Worm (Caenorhabditis elegans) whole organism, mixed stage, embryonic: ENCODE measurements around the gene T13F3.4.

ENCODE experiments used
- M03D4.4 ChIP-seq: sonication (generic microtip); optimal IDR thresholded peaks from 2 replicates; lab custom pipeline; 2017; ENCODE audit warnings: mild to moderate bottlenecking, missing genetic modification characterization, missing compliant biosample characterization
- bed-3 ChIP-seq: fragments of 200-800 bp; sonication (Bioruptor generic); optimal IDR thresholded peaks from 3 replicates; lab custom pipeline; 2018; ENCODE audit warnings: mild to moderate bottlenecking, missing genetic modification characterization, moderate library complexity, missing compliant biosample characterization
- blmp-1 ChIP-seq: fragments of 150-350 bp; optimal IDR thresholded peaks from 2 replicates; lab custom pipeline; 2014; ENCODE audit warnings: missing biosample characterization, missing genetic modification characterization
- ceh-39 ChIP-seq: fragments of 150-350 bp; optimal IDR thresholded peaks from 2 replicates; lab custom pipeline; 2014; ENCODE audit warnings: missing biosample characterization, missing genetic modification characterization
- ceh-43 ChIP-seq: fragments of 200-800 bp; sonication (Bioruptor generic); optimal IDR thresholded peaks from 2 replicates; lab custom pipeline; 2018; ENCODE audit warnings: mild to moderate bottlenecking, missing genetic modification characterization, moderate library complexity, missing compliant biosample characterization
- ceh-83 ChIP-seq: fragments of 200-800 bp; sonication (Bioruptor generic); optimal IDR thresholded peaks from 2 replicates; lab custom pipeline; 2018; ENCODE audit warnings: mild to moderate bottlenecking, missing genetic modification characterization, missing compliant biosample characterization
- cnd-1 ChIP-seq: fragments of 200-800 bp; sonication (Bioruptor generic); optimal IDR thresholded peaks from 2 replicates; lab custom pipeline; 2018; ENCODE audit warnings: mild to moderate bottlenecking, missing genetic modification characterization, missing compliant biosample characterization
- drap-1 ChIP-seq: fragments of 200-800 bp; sonication (Bioruptor generic); optimal IDR thresholded peaks from 3 replicates; lab custom pipeline; 2018; ENCODE audit warnings: mild to moderate bottlenecking, missing genetic modification characterization, missing compliant biosample characterization
- elt-1 ChIP-seq: sonication (generic microtip); optimal IDR thresholded peaks from 2 replicates; lab custom pipeline; 2017; ENCODE audit warnings: missing genetic modification characterization, mild to moderate bottlenecking, missing compliant biosample characterization, antibody characterized with exemption, moderate library complexity, borderline replicate concordance; ENCODE audit not compliant: insufficient read depth
- flh-1 ChIP-seq: fragments of 200-800 bp; sonication (Bioruptor generic); optimal IDR thresholded peaks from 2 replicates; lab custom pipeline; 2018; ENCODE audit warnings: mild to moderate bottlenecking, missing genetic modification characterization, moderate library complexity, missing compliant biosample characterization
- ham-2 ChIP-seq: fragments of 200-800 bp; sonication (Bioruptor generic); optimal IDR thresholded peaks from 2 replicates; lab custom pipeline; 2018; ENCODE audit warnings: mild to moderate bottlenecking, missing genetic modification characterization, missing compliant biosample characterization
- hlh-1 ChIP-seq: fragments of 150-350 bp; optimal IDR thresholded peaks from 2 replicates; lab custom pipeline; 2014; ENCODE audit warnings: missing biosample characterization, missing genetic modification reagents, missing genetic modification characterization
- lin-13 ChIP-seq: fragments of 150-350 bp; optimal IDR thresholded peaks from 2 replicates; lab custom pipeline; 2014; ENCODE audit warnings: missing biosample characterization, missing genetic modification characterization
- lin-32 ChIP-seq: fragments of 200-800 bp; sonication (Bioruptor generic); optimal IDR thresholded peaks from 2 replicates; lab custom pipeline; 2018; ENCODE audit warnings: mild to moderate bottlenecking, missing genetic modification characterization, missing compliant biosample characterization
- lsy-2 ChIP-seq: fragments of 150-350 bp; optimal IDR thresholded peaks from 2 replicates; lab custom pipeline; 2014; ENCODE audit warnings: missing biosample characterization, missing genetic modification characterization
- mab-5 ChIP-seq: fragments of 150-350 bp; optimal IDR thresholded peaks from 2 replicates; lab custom pipeline; 2014; ENCODE audit warnings: missing biosample characterization, missing genetic modification characterization
- mep-1 ChIP-seq: fragments of 150-350 bp; optimal IDR thresholded peaks from 2 replicates; lab custom pipeline; 2017; ENCODE audit warnings: missing biosample characterization, missing genetic modification reagents, missing genetic modification characterization, inconsistent platforms
- mls-2 ChIP-seq: sonication (generic microtip); optimal IDR thresholded peaks from 2 replicates; lab custom pipeline; 2016; ENCODE audit warnings: mild to moderate bottlenecking, missing genetic modification characterization, moderate library complexity, missing compliant biosample characterization
- nhr-12 ChIP-seq: fragments of 150-350 bp; optimal IDR thresholded peaks from 2 replicates; lab custom pipeline; 2014; ENCODE audit warnings: missing biosample characterization, missing genetic modification characterization
- nhr-2 ChIP-seq: fragments of 150-350 bp; optimal IDR thresholded peaks from 2 replicates; lab custom pipeline; 2014; ENCODE audit warnings: missing biosample characterization, missing genetic modification characterization
- nhr-237 ChIP-seq: fragments of 150-350 bp; optimal IDR thresholded peaks from 2 replicates; lab custom pipeline; 2014; ENCODE audit warnings: missing biosample characterization, missing genetic modification characterization
- nhr-28 ChIP-seq: fragments of 150-350 bp; optimal IDR thresholded peaks from 2 replicates; lab custom pipeline; 2014; ENCODE audit warnings: missing biosample characterization, missing genetic modification characterization
- nhr-76 ChIP-seq: sonication (generic microtip); optimal IDR thresholded peaks from 2 replicates; lab custom pipeline; 2017; ENCODE audit warnings: missing biosample characterization, missing genetic modification characterization
- pha-4 ChIP-seq: fragments of 150-350 bp; optimal IDR thresholded peaks from 2 replicates; lab custom pipeline; 2018; ENCODE audit warnings: missing biosample characterization, missing genetic modification reagents, missing genetic modification characterization
- sem-2 ChIP-seq: fragments of 200-800 bp; sonication (Bioruptor generic); optimal IDR thresholded peaks from 2 replicates; lab custom pipeline; 2018; ENCODE audit warnings: mild to moderate bottlenecking, missing genetic modification characterization, missing compliant biosample characterization
- snpc-4 ChIP-seq: fragments of 150-350 bp; optimal IDR thresholded peaks from 2 replicates; lab custom pipeline; 2014; ENCODE audit warnings: missing biosample characterization, missing genetic modification characterization
- sptf-1 ChIP-seq: sonication (generic microtip); optimal IDR thresholded peaks from 2 replicates; lab custom pipeline; 2017; ENCODE audit warnings: mild to moderate bottlenecking, missing genetic modification characterization, moderate library complexity, missing compliant biosample characterization
- tbx-8 ChIP-seq: fragments of 200-800 bp; sonication (Bioruptor generic); optimal IDR thresholded peaks from 2 replicates; lab custom pipeline; 2018; ENCODE audit warnings: mild to moderate bottlenecking, missing genetic modification characterization, moderate library complexity, missing compliant biosample characterization
- unc-120 ChIP-seq: sonication (generic microtip); optimal IDR thresholded peaks from 2 replicates; lab custom pipeline; 2017; ENCODE audit warnings: missing genetic modification characterization, missing compliant biosample characterization; ENCODE audit not compliant: poor library complexity, severe bottlenecking
- unc-39 ChIP-seq: fragments of 150-350 bp; optimal IDR thresholded peaks from 2 replicates; lab custom pipeline; 2014; ENCODE audit warnings: missing biosample characterization, missing genetic modification characterization
- unc-62 ChIP-seq: fragments of 150-350 bp; optimal IDR thresholded peaks from 2 replicates; lab custom pipeline; 2014; ENCODE audit warnings: missing biosample characterization, missing genetic modification reagents, missing genetic modification characterization
- zip-8 ChIP-seq: fragments of 150-350 bp; optimal IDR thresholded peaks from 2 replicates; lab custom pipeline; 2014; ENCODE audit warnings: missing biosample characterization, missing genetic modification characterization

T13F3.4 gene

DNA sequence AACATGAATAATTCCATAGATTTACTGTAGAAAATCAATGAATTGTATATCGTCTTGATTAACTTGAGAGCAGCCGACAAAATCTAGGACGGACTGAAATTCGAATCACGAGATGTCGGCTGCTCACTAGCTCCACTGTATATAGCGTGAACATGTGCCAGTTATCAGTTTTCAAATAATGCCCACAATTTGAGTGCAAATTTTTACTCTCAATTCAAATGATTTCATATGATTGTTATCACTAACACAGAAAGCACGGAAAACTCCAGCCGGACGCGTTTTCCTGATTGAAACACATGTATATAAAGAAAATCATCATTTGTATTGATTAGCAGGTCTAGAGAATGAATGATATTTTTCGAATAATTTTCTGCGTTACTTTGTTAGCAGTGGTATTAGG, 26.0 kb upstream of the T13F3.4 start, which contains the start of gene oac-5:
oac-5 (plus strand) TSS at position 301 of the 400 bp plus-strand sequence.
- no peak for TF ChIP-seq sptf-1 (tag; lab: Kevin White, UChicago)
- TF ChIP-seq lin-13 (tag; lab: Kevin White, UChicago) = no peak
- TF ChIP-seq ceh-43 (GFP tag; lab: Kevin White, UChicago) = no peak
- no peak for TF ChIP-seq nhr-2 (tag; lab: Kevin White, UChicago)
- no peak for TF ChIP-seq unc-39 (tag; lab: Kevin White, UChicago)
- TF ChIP-seq nhr-76 (tag; lab: Kevin White, UChicago) = no peak
- TF ChIP-seq tbx-8 = no peak
- TF ChIP-seq ceh-39 (tag; lab: Kevin White, UChicago) = no peak
- TF ChIP-seq mls-2 = no peak
- TF ChIP-seq, all 35 proteins: peak for 0

DNA sequence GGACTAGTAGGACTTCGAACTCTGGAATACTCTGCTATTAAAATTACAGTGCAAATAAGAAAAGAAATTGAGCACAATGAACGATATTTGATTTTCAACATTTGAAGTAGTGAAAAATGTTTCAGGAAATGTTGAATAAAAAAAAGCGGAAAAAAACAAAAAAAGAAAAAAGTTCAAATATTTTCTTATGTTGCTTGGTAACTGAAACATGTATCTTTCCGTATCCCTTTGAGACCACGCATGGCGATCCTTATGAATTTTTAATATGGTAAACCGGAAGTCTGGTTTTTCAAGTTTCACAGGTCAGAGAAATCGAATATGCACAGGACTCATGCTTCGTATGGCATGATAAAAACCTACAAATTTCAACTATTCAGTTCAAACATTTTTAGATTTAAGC, 21.2 kb upstream of the T13F3.4 start, which contains the start of gene F28G4.3:
F28G4.3 (minus strand) TSS at position 101 of the 400 bp plus-strand sequence.
- TF ChIP-seq mep-1 (tag; lab: Kevin White, UChicago) (no peak), sem-2 (GFP tag; lab: Kevin White, UChicago) (no peak), mab-5 (tag; lab: Kevin White, UChicago) (no peak), snpc-4 (tag; lab: Kevin White, UChicago) (no peak), nhr-237 (no peak), bed-3 (GFP tag; lab: Kevin White, UChicago) (no peak), drap-1 (no peak), M03D4.4 (no peak), nhr-76 (tag; lab: Kevin White, UChicago) (no peak), elt-1 (tag; lab: Kevin White, UChicago) (no peak)
- TF ChIP-seq, all 35 proteins: peak for 0

ce11 chrV:16285794-16286193, 19.4 kb upstream of the T13F3.4 start, which contains the start of gene F28G4.4:
TSS of gene F28G4.4 (minus strand) at chrV:16285894.
- no peak for TF ChIP-seq hlh-1 (tag; lab: Kevin White, UChicago)

- TF ChIP-seq elt-1 (tag; lab: Kevin White, UChicago) (peak; percentile 63), mls-2 (no peak)
- TF ChIP-seq, all 35 proteins: peak for 1
Measured at ce11 chrV:16282147-16282546, 15.7 kb upstream of the T13F3.4 start, which contains the start of gene F28G4.2. TSS of gene F28G4.2 (minus strand) at chrV:16282321.

- no peak for TF ChIP-seq mep-1 (tag; lab: Kevin White, UChicago)
- TF ChIP-seq unc-120 (tag; lab: Kevin White, UChicago) = no peak
Measured at ce11 chrV:16277918-16278317, 11.5 kb upstream of the T13F3.4 start, which contains the start of gene cyp-37B1. TSS of gene cyp-37B1 (plus strand) at chrV:16278116.

- TF ChIP-seq lin-32 (GFP tag; lab: Kevin White, UChicago) (no peak), mls-2 (no peak), unc-39 (tag; lab: Kevin White, UChicago) (no peak), hlh-1 (tag; lab: Kevin White, UChicago) (no peak), lsy-2 (tag; lab: Kevin White, UChicago) (no peak), sem-2 (GFP tag; lab: Kevin White, UChicago) (no peak), flh-1 (GFP tag; lab: Kevin White, UChicago) (no peak), nhr-2 (tag; lab: Kevin White, UChicago) (no peak), zip-8 (tag; lab: Kevin White, UChicago) (no peak), pha-4 (no peak), ceh-83 (GFP tag; lab: Kevin White, UChicago) (no peak), sptf-1 (tag; lab: Kevin White, UChicago) (no peak), tbx-8 (no peak), mep-1 (tag; lab: Kevin White, UChicago) (no peak)
Measured at ce11 chrV:16275347-16275746, 8.9 kb upstream of the T13F3.4 start, which contains the start of gene pacl-1. TSS of gene pacl-1 (minus strand) at chrV:16275447.

DNA sequence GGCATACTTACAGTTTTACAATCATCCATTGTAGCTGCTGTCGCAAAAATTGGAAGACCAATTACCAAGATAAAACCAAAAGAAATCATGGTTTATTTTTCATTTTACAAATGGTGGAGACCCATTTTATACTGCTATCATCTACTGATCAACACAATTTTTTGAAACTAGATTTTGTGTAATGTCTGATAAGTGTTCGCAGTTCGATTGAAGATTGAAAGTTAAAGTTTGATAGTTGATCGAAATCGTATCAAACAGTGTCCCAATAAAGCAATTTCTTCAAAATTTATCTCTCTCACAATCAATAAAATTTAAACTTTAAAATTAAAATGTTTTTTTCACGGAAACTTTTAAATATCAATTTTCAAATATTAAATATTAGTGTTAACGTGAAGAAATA, 4.7 kb upstream of the T13F3.4 start, which contains the start of gene T13F3.6:
T13F3.6 (minus strand) TSS at position 101 of the 400 bp plus-strand sequence.
- no peak for TF ChIP-seq cnd-1 (tag; lab: Kevin White, UChicago)
- no peak for TF ChIP-seq ceh-39 (tag; lab: Kevin White, UChicago)
- TF ChIP-seq snpc-4 (tag; lab: Kevin White, UChicago) = no peak
- TF ChIP-seq blmp-1 (tag; lab: Kevin White, UChicago) = no peak
- TF ChIP-seq ham-2 (GFP tag; lab: Kevin White, UChicago) = no peak
- TF ChIP-seq flh-1 (GFP tag; lab: Kevin White, UChicago) = no peak
- TF ChIP-seq lin-32 (GFP tag; lab: Kevin White, UChicago) = no peak
- no peak for TF ChIP-seq ceh-83 (GFP tag; lab: Kevin White, UChicago)
- no peak for TF ChIP-seq nhr-12 (tag; lab: Kevin White, UChicago)
- TF ChIP-seq nhr-237 = no peak
- no peak for TF ChIP-seq nhr-28 (tag; lab: Kevin White, UChicago)
- no peak for TF ChIP-seq sem-2 (GFP tag; lab: Kevin White, UChicago)
- TF ChIP-seq unc-62 (GFP tag; lab: Kevin White, UChicago) = no peak
- no peak for TF ChIP-seq mls-2
- TF ChIP-seq ceh-43 (GFP tag; lab: Kevin White, UChicago) = no peak
